Worm (Caenorhabditis elegans) whole organism, late embryonic: ENCODE measurements around the gene lgg-1.

Source experiments
- F13H6.1 ChIP-seq: sonication (generic microtip); optimal IDR thresholded peaks from 2 replicates; lab custom pipeline; 2016; ENCODE audit warnings: missing genetic modification characterization, missing compliant biosample characterization
- K09A11.1 ChIP-seq: sonication (generic microtip); optimal IDR thresholded peaks from 2 replicates; lab custom pipeline; 2017; ENCODE audit warnings: antibody characterized with exemption, mild to moderate bottlenecking, missing genetic modification characterization, missing compliant biosample characterization; ENCODE audit not compliant: insufficient read depth
- T23F11.4 ChIP-seq: fragments of 200-800 bp; sonication (Bioruptor generic); optimal IDR thresholded peaks from 2 replicates; lab custom pipeline; 2018; ENCODE audit warnings: mild to moderate bottlenecking, missing genetic modification characterization, missing compliant biosample characterization
- ama-1 ChIP-seq: fragments of 150-350 bp; optimal IDR thresholded peaks from 2 replicates; lab custom pipeline; 2014
- ceh-18 ChIP-seq: sonication (generic microtip); optimal IDR thresholded peaks from 2 replicates; lab custom pipeline; 2016; ENCODE audit warnings: missing genetic modification characterization, missing compliant biosample characterization
- ceh-19 ChIP-seq: fragments of 200-800 bp; sonication (Bioruptor generic); optimal IDR thresholded peaks from 2 replicates; lab custom pipeline; 2018; ENCODE audit warnings: mild to moderate bottlenecking, missing genetic modification characterization, missing compliant biosample characterization
- ceh-22 ChIP-seq: sonication (generic microtip); optimal IDR thresholded peaks from 2 replicates; lab custom pipeline; 2017; ENCODE audit warnings: missing biosample characterization, missing genetic modification characterization
- ceh-24 ChIP-seq: sonication (generic microtip); optimal IDR thresholded peaks from 2 replicates; lab custom pipeline; 2016; ENCODE audit warnings: mild to moderate bottlenecking, missing genetic modification characterization, missing compliant biosample characterization
- ceh-30 ChIP-seq: fragments of 150-350 bp; optimal IDR thresholded peaks from 2 replicates; lab custom pipeline; 2014; ENCODE audit warnings: missing biosample characterization, missing genetic modification characterization
- ceh-34 ChIP-seq: sonication (generic microtip); optimal IDR thresholded peaks from 2 replicates; lab custom pipeline; 2016; ENCODE audit warnings: mild to moderate bottlenecking, missing genetic modification characterization, missing compliant biosample characterization
- ceh-45 ChIP-seq: fragments of 200-800 bp; sonication (Bioruptor generic); IDR thresholded peaks from 2 replicates; pipeline ENCODE4 v1.3.6; 2022; ENCODE audit warnings: missing genetic modification reagents, missing genetic modification characterization, missing compliant biosample characterization
- ceh-48 ChIP-seq: sonication (generic microtip); optimal IDR thresholded peaks from 2 replicates; lab custom pipeline; 2016; ENCODE audit warnings: missing genetic modification characterization, inconsistent platforms, missing compliant biosample characterization
- ceh-9 ChIP-seq: sonication (generic microtip); optimal IDR thresholded peaks from 2 replicates; lab custom pipeline; 2016; ENCODE audit warnings: mild to moderate bottlenecking, missing genetic modification characterization, inconsistent platforms, missing compliant biosample characterization
- che-1 ChIP-seq: sonication (generic microtip); optimal IDR thresholded peaks from 2 replicates; lab custom pipeline; 2016; ENCODE audit warnings: mild to moderate bottlenecking, missing genetic modification characterization, missing compliant biosample characterization
- ets-4 ChIP-seq: sonication (generic microtip); optimal IDR thresholded peaks from 2 replicates; lab custom pipeline; 2016; ENCODE audit warnings: missing genetic modification characterization, missing compliant biosample characterization
- eyg-1 ChIP-seq: sonication (generic microtip); optimal IDR thresholded peaks from 2 replicates; lab custom pipeline; 2016; ENCODE audit warnings: missing genotype, missing genetic modification characterization, missing compliant biosample characterization
- fkh-10 ChIP-seq: fragments of 150-350 bp; optimal IDR thresholded peaks from 2 replicates; lab custom pipeline; 2014; ENCODE audit warnings: missing biosample characterization, missing genetic modification reagents, missing genetic modification characterization
- fkh-6 ChIP-seq: sonication (generic microtip); optimal IDR thresholded peaks from 2 replicates; lab custom pipeline; 2016; ENCODE audit warnings: missing genetic modification characterization, missing compliant biosample characterization
- gmeb-2 ChIP-seq: sonication (generic microtip); optimal IDR thresholded peaks from 2 replicates; lab custom pipeline; 2016; ENCODE audit warnings: missing genetic modification characterization, inconsistent platforms, missing compliant biosample characterization
- hlh-13 ChIP-seq: fragments of 200-800 bp; sonication (Bioruptor generic); optimal IDR thresholded peaks from 2 replicates; lab custom pipeline; 2018; ENCODE audit warnings: mild to moderate bottlenecking, missing genetic modification characterization, missing compliant biosample characterization
- madf-2 ChIP-seq: sonication (generic microtip); optimal IDR thresholded peaks from 2 replicates; lab custom pipeline; 2017; ENCODE audit warnings: missing genetic modification characterization, missing compliant biosample characterization
- nhr-11 ChIP-seq: fragments of 150-350 bp; optimal IDR thresholded peaks from 2 replicates; lab custom pipeline; 2014; ENCODE audit warnings: missing biosample characterization, missing genetic modification characterization
- nhr-232 ChIP-seq: sonication (generic microtip); optimal IDR thresholded peaks from 2 replicates; lab custom pipeline; 2016; ENCODE audit warnings: missing genetic modification characterization, missing compliant biosample characterization
- pat-9 ChIP-seq: fragments of 200-800 bp; sonication (Bioruptor generic); optimal IDR thresholded peaks from 2 replicates; lab custom pipeline; 2018; ENCODE audit warnings: mild to moderate bottlenecking, missing genetic modification characterization, moderate library complexity, missing compliant biosample characterization
- pax-1 ChIP-seq: fragments of 150-350 bp; optimal IDR thresholded peaks from 2 replicates; lab custom pipeline; 2014; ENCODE audit warnings: missing biosample characterization, missing genetic modification characterization
- pha-2 ChIP-seq: sonication (generic microtip); optimal IDR thresholded peaks from 2 replicates; lab custom pipeline; 2017; ENCODE audit warnings: mild to moderate bottlenecking, missing genetic modification characterization, missing compliant biosample characterization
- pha-4 ChIP-seq: fragments of 150-350 bp; optimal IDR thresholded peaks from 2 replicates; lab custom pipeline; 2018; ENCODE audit warnings: missing biosample characterization, missing genetic modification reagents, missing genetic modification characterization
- pqm-1 ChIP-seq: sonication (generic microtip); optimal IDR thresholded peaks from 2 replicates; lab custom pipeline; 2016; ENCODE audit warnings: missing genetic modification characterization, missing compliant biosample characterization
- ref-2 ChIP-seq: sonication (generic microtip); optimal IDR thresholded peaks from 2 replicates; lab custom pipeline; 2016; ENCODE audit warnings: missing genetic modification characterization, missing compliant biosample characterization
- sdc-2 ChIP-seq: sonication (generic microtip); optimal IDR thresholded peaks from 2 replicates; lab custom pipeline; 2016; ENCODE audit warnings: missing genotype, missing genetic modification characterization, missing compliant biosample characterization
- sox-4 ChIP-seq: sonication (generic microtip); optimal IDR thresholded peaks from 2 replicates; lab custom pipeline; 2017; ENCODE audit warnings: mild to moderate bottlenecking, missing genetic modification characterization, inconsistent platforms, missing compliant biosample characterization
- syd-9 ChIP-seq: sonication (generic microtip); optimal IDR thresholded peaks from 2 replicates; lab custom pipeline; 2016; ENCODE audit warnings: mild to moderate bottlenecking, missing genetic modification characterization, moderate library complexity, missing compliant biosample characterization
- tbx-2 ChIP-seq: sonication (generic microtip); optimal IDR thresholded peaks from 2 replicates; lab custom pipeline; 2016; ENCODE audit warnings: missing genetic modification characterization, missing compliant biosample characterization
- tbx-7 ChIP-seq: sonication (generic microtip); optimal IDR thresholded peaks from 2 replicates; lab custom pipeline; 2016; ENCODE audit warnings: missing genotype, missing genetic modification characterization, missing compliant biosample characterization
- unc-3 ChIP-seq, 2 experiments: fragments of 200-800 bp in 1 of 2; sonication (Bioruptor generic) in 1 of 2; sonication (generic microtip) in 1 of 2; conservative IDR thresholded peaks in 1 of 2; optimal IDR thresholded peaks in 1 of 2; 2 replicates each; pipeline versions ENCODE4 v1.3.6 to Lab custom; 2016 to 2022; ENCODE audit warnings: missing compliant biosample characterization in 2 of 2, missing genetic modification characterization in 2 of 2, missing genetic modification reagents in 1 of 2
- zip-5 ChIP-seq: sonication (generic microtip); optimal IDR thresholded peaks from 2 replicates; lab custom pipeline; 2016; ENCODE audit warnings: missing genetic modification characterization, missing compliant biosample characterization

lgg-1 gene

DNA sequence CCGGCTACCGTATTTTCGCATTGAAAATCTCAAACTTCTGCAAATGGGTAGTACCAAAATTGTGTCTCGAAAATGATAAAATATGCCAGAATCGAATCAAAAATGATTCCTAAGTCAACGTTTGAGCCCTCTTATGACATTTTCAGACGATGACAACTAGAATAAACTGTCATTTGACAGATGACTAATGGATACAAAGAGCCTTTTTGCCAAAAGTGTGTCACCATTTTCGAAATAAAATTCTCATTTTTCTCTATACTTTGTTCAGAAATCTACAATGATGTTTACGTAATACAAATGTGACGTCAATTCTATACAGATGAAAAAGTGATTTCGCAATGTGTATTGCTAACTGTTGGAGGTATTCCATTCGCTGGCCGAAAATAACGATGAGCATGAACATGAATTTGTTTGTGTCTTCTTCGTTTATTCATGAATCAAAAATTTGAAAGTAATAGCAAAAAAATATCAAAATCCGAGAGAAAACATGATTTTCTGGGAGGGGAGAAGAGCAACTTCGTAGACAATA, 904 bp downstream of the lgg-1 start:
- TF ChIP-seq ama-1 (lab: Kevin White, UChicago) (peak; percentile 77), fkh-10 (no peak), tbx-7 (tag; lab: Kevin White, UChicago) (no peak), madf-2 (tag; lab: Kevin White, UChicago) (no peak), nhr-232 (tag; lab: Kevin White, UChicago) (no peak), sox-4 (tag; lab: Kevin White, UChicago) (no peak), sdc-2 (tag; lab: Kevin White, UChicago) (no peak), ceh-24 (tag; lab: Kevin White, UChicago) (no peak)

DNA sequence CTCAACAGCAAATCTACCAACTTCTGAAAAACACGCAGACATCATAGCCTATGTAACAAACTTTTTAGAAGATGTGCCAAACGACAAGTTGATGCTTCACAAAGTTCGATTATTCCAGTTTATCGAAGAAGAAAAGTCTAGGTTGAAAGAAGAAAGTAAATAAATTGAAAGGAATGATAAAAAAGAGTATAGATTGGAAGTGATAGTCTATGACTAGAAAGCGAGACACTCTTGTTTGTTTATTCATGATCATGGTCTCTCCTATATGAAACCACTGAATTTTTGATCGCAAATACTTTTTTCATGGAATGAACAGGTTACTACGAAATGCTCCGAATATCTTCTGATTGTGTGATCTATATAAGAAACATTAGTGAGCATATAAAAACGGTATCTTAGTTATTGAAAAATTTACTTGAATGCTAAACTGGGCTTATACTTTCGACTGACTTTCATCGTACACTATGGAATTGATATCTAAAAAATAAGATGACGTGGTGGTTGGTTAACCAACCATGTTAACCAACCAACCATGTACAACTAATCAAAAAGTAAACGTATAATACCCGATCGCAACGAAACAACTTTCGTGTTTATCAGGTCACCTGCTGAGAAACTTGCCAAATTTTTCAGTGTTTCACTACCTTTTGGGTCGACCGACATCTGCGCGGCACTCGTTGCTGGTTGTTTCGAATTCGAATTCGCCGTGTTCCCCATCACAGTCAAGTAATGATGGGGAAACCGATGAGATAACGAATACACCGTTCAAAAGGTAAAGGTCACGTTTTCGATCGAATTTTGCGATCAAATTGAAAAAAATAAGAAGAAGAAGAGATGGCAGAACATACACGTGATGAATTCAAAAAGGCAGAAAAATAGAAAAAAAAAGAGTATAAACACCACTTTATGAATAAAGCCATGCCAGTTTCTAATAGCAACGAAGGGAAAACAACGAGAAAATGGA, 2.0 kb downstream of the lgg-1 start, which contains the start of gene C32D5.8:
Gene C32D5.8, minus strand, starts transcription at position 770 of the 964 bp plus-strand sequence.
- TF ChIP-seq sdc-2 (tag; lab: Kevin White, UChicago) (no peak), ets-4 (no peak), hlh-13 (GFP tag; lab: Kevin White, UChicago) (no peak), madf-2 (tag; lab: Kevin White, UChicago) (no peak)

DNA sequence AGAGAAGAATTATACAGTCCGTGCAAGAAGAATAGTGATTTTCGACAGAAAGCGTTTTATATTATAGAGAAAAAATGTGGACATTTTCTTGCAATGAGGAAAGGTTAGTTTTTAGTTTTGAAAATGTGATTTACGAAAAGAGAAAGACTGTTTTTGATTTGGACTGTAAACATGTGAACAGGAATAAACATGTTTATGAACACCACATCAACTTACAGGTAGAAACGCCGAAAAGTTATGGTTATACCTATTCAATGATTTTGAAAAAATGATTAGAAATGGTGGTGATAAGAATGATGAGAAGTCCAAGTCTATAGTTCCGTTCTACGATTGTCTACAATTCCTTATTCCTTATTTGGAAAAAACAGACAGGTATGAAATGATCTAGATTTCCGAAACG, 3.0 kb downstream of the lgg-1 start:
- TF ChIP-seq che-1 (no peak), ceh-48 (no peak), syd-9 (no peak), T23F11.4 (no peak), ets-4 (no peak), ceh-45 (GFP tag; lab: Robert Waterston, UW) (no peak), pat-9 (tag; lab: Kevin White, UChicago) (no peak), tbx-2 (tag; lab: Kevin White, UChicago) (no peak), ceh-30 (tag; lab: Kevin White, UChicago) (no peak), ref-2 (tag; lab: Kevin White, UChicago) (no peak), ceh-19 (GFP tag; lab: Kevin White, UChicago) (no peak), pax-1 (tag; lab: Kevin White, UChicago) (no peak), gmeb-2 (tag; lab: Kevin White, UChicago) (no peak), K09A11.1 (tag; lab: Kevin White, UChicago) (no peak), ceh-9 (no peak), ceh-22 (no peak), pha-4 (tag; lab: Kevin White, UChicago) (no peak), pha-2 (no peak), eyg-1 (no peak), nhr-11 (tag; lab: Kevin White, UChicago) (no peak)

ce11 chrII:6343893-6344292, 3.6 kb downstream of the lgg-1 start, which contains the start of gene txt-18:
Gene txt-18, plus strand, starts transcription at chrII:6344072.
- TF ChIP-seq F13H6.1 (no peak), zip-5 (no peak), pha-2 (no peak), sdc-2 (tag; lab: Kevin White, UChicago) (no peak), ceh-9 (no peak), pqm-1 (tag; lab: Kevin White, UChicago) (no peak), ceh-18 (no peak), syd-9 (no peak), ceh-34 (tag; lab: Kevin White, UChicago) (no peak), fkh-6 (tag; lab: Kevin White, UChicago) (no peak), unc-3 (GFP tag; conservative IDR thresholded peaks at IDR 0.05; lab: Robert Waterston, UW) (no peak), unc-3 (tag; optimal IDR thresholded peaks at IDR 0.05; lab: Kevin White, UChicago) (no peak)
